Fruit fly (Drosophila melanogaster) whole organism, larva: ENCODE results near the gene Gr85a.

Experiments
- noc ChIP-seq: fragments of 200-800 bp; sonication (Bioruptor generic); optimal IDR thresholded peaks from 3 replicates; lab custom pipeline; 2019; ENCODE audit warnings: missing biosample characterization, mild to moderate bottlenecking, missing genetic modification characterization, moderate library complexity

Gene Gr85a

dm6 chr3R:9996689-9997213, at the start of gene Gr85a, which contains the start of gene Spn85F:
TSS of gene Gr85a (minus strand) at chr3R:9996789.
TSS of gene Spn85F (plus strand) at chr3R:9997163.
- TF ChIP-seq noc (tag; lab: Kevin White, UChicago) = no peak

dm6 chr3R:10045343-10045742, 48.8 kb upstream of the Gr85a start, which contains the start of the genes CG11722 and mtTFB2:
TSS of gene CG11722 (minus strand) at chr3R:10045542.
TSS of gene mtTFB2 (plus strand) at chr3R:10045574.
- no peak for TF ChIP-seq noc (tag; lab: Kevin White, UChicago)

- TF ChIP-seq noc (tag; lab: Kevin White, UChicago) = peak; percentile 81
Observed at dm6 chr3R:10042664-10043372, 46.2 kb upstream of the Gr85a start, which contains the start of the genes Mical and CG3909. TSS of gene Mical (minus strand) at chr3R:10042895. TSS of gene CG3909 (plus strand) at chr3R:10043270.

dm6 chr3R:10042024-10042663, 45.6 kb upstream of the Gr85a start:
- no peak for TF ChIP-seq noc (tag; lab: Kevin White, UChicago)

- TF ChIP-seq noc (tag; lab: Kevin White, UChicago) = no peak
Observed at dm6 chr3R:10040505-10040904, 43.9 kb upstream of the Gr85a start.

dm6 chr3R:10039188-10039587, 42.6 kb upstream of the Gr85a start:
- no peak for TF ChIP-seq noc (tag; lab: Kevin White, UChicago)

dm6 chr3R:10035765-10036164, 39.2 kb upstream of the Gr85a start:
- TF ChIP-seq noc (tag; lab: Kevin White, UChicago) = no peak

dm6 chr3R:10034995-10035446, 38.4 kb upstream of the Gr85a start:
- no peak for TF ChIP-seq noc (tag; lab: Kevin White, UChicago)

dm6 chr3R:10032951-10033720, 36.5 kb upstream of the Gr85a start:
- TF ChIP-seq noc (tag; lab: Kevin White, UChicago) = no peak

dm6 chr3R:10031480-10031879, 34.9 kb upstream of the Gr85a start:
- no peak for TF ChIP-seq noc (tag; lab: Kevin White, UChicago)

dm6 chr3R:10028378-10028777, 31.8 kb upstream of the Gr85a start:
- TF ChIP-seq noc (tag; lab: Kevin White, UChicago) = no peak

- TF ChIP-seq noc (tag; lab: Kevin White, UChicago) = no peak
Observed at dm6 chr3R:10025050-10025449, 28.5 kb upstream of the Gr85a start, which contains the start of gene CG31407. TSS of gene CG31407 (minus strand) at chr3R:10025150.

- TF ChIP-seq noc (tag; lab: Kevin White, UChicago) = no peak
Observed at dm6 chr3R:10024032-10024712, 27.6 kb upstream of the Gr85a start.

- TF ChIP-seq noc (tag; lab: Kevin White, UChicago) = no peak
Observed at dm6 chr3R:10001174-10001789, 4.7 kb upstream of the Gr85a start, which contains the start of gene CG5359. TSS of gene CG5359 (minus strand) at chr3R:10001276.
